Worm (Caenorhabditis elegans) whole organism, early embryonic: ENCODE results near the gene tam-1.
A peak's percentile ranks its signal among the peaks of the same experiment; 100 is the strongest.

Experiments used
- B0310.2 ChIP-seq: sonication (generic microtip); optimal IDR thresholded peaks from 2 replicates; lab custom pipeline; 2016; ENCODE audit warnings: mild to moderate bottlenecking, missing genetic modification characterization, missing compliant biosample characterization
- F13C5.2 ChIP-seq: sonication (generic microtip); optimal IDR thresholded peaks from 2 replicates; lab custom pipeline; 2017; ENCODE audit warnings: mild to moderate bottlenecking, missing genetic modification characterization, inconsistent platforms, missing compliant biosample characterization
- aly-1 ChIP-seq: sonication (generic microtip); optimal IDR thresholded peaks from 2 replicates; lab custom pipeline; 2016; ENCODE audit warnings: missing genetic modification characterization, missing compliant biosample characterization
- ama-1 ChIP-seq: fragments of 150-350 bp; optimal IDR thresholded peaks from 2 replicates; lab custom pipeline; 2014
- ceh-13 ChIP-seq: fragments of 200-800 bp; sonication (Bioruptor generic); optimal IDR thresholded peaks from 2 replicates; lab custom pipeline; 2018; ENCODE audit warnings: mild to moderate bottlenecking, missing genetic modification characterization, missing compliant biosample characterization
- ceh-36 ChIP-seq: sonication (generic microtip); optimal IDR thresholded peaks from 2 replicates; lab custom pipeline; 2016; ENCODE audit warnings: missing genetic modification characterization, inconsistent platforms, missing compliant biosample characterization
- ets-7 ChIP-seq: sonication (generic microtip); optimal IDR thresholded peaks from 2 replicates; lab custom pipeline; 2016; ENCODE audit warnings: missing genotype, missing genetic modification characterization, missing compliant biosample characterization
- flt-1 ChIP-seq: fragments of 200-800 bp; sonication (Bioruptor generic); IDR thresholded peaks from 2 replicates; pipeline ENCODE4 v1.3.6; 2022; ENCODE audit warnings: missing genetic modification characterization, missing compliant biosample characterization
- hmbx-1 ChIP-seq: sonication (generic microtip); optimal IDR thresholded peaks from 2 replicates; lab custom pipeline; 2016; ENCODE audit warnings: mild to moderate bottlenecking, missing genetic modification characterization, missing compliant biosample characterization
- hmg-4 ChIP-seq: fragments of 200-800 bp; sonication (Bioruptor generic); optimal IDR thresholded peaks from 2 replicates; lab custom pipeline; 2018; ENCODE audit warnings: mild to moderate bottlenecking, missing genetic modification characterization, missing compliant biosample characterization
- hnd-1 ChIP-seq: sonication (generic microtip); optimal IDR thresholded peaks from 2 replicates; lab custom pipeline; 2016; ENCODE audit warnings: missing genetic modification characterization, missing compliant biosample characterization
- pes-1 ChIP-seq: fragments of 200-800 bp; sonication (Bioruptor generic); IDR thresholded peaks from 2 replicates; pipeline ENCODE4 v1.3.6; 2022; ENCODE audit warnings: missing genetic modification reagents, missing genetic modification characterization, missing compliant biosample characterization
- scrt-1 ChIP-seq: fragments of 200-800 bp; sonication (Bioruptor generic); IDR thresholded peaks from 2 replicates; pipeline ENCODE4 v1.3.6; 2022; ENCODE audit warnings: missing genetic modification characterization, missing compliant biosample characterization
- sea-1 ChIP-seq: fragments of 200-800 bp; sonication (Bioruptor generic); conservative IDR thresholded peaks from 2 replicates; pipeline ENCODE4 v1.3.6; 2022; ENCODE audit warnings: missing genetic modification characterization, missing compliant biosample characterization
- tbx-11 ChIP-seq: fragments of 200-800 bp; sonication (Bioruptor generic); IDR thresholded peaks from 2 replicates; pipeline ENCODE4 v1.3.6; 2022; ENCODE audit warnings: missing genetic modification characterization, missing compliant biosample characterization
- tbx-37 ChIP-seq: fragments of 200-800 bp; sonication (Bioruptor generic); conservative IDR thresholded peaks from 2 replicates; pipeline ENCODE4 v1.3.6; 2022; ENCODE audit warnings: missing genetic modification reagents, missing genetic modification characterization, missing compliant biosample characterization
- tra-4 ChIP-seq: sonication (generic microtip); optimal IDR thresholded peaks from 2 replicates; lab custom pipeline; 2017; ENCODE audit warnings: missing genetic modification characterization, missing compliant biosample characterization

The tam-1 gene

DNA sequence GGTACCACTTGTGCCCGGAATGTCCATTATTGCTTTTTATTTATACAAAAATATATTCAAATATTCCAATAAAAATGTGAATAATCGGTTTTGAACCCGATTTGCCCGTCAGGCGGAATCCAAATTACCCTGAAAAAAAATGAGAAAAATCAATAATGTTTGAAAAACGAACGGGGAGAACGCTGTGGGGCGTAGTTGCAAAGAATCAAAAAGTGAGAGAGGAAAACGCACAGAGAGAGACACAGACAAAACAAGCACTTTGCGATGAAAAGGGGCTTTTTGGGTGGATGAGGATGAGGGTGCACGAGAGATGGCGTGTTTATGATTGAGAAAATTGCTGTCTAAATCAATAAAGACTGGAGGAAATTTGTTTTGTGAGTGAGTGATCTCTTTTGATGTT, at the start of gene tam-1:
tam-1 (minus strand) TSS at position 135 of the 400 bp plus-strand sequence.
- TF ChIP-seq F13C5.2: peak; percentile 39
- peak; percentile 30 for TF ChIP-seq hmg-4 (GFP tag; lab: Kevin White, UChicago)
- no peak for TF ChIP-seq flt-1 (GFP tag; lab: Robert Waterston, UW)

DNA sequence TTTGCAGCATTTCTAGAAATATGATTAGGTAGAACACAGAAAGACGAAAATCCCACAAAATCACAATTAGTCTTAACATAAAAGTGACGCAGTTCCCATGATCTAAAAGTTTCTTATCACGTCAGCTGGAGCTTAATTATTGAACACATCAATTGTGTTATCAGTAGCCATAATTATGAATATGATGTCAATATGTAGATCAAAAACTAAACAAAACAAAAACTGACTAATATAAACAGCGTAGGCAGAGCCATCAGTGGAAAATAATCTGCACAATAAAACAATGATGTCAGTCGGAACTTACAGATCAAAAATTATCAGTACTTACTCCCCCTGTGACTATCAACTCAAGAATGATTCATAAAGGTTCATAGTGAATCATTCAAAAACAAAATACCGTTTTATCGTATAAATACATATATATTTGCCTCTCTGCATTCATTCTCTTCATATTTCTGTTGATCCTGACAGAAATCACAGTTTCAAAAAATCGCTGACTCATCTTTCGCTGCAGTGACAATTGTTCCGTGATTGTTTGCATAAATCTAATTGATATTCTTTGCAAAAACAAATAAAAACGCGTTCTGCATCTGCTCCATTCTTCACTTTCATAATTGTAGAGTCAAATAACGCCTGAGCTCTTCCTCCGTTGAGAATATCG, 49.4 kb upstream of the tam-1 start, which contains the start of gene srr-6:
srr-6 (plus strand) TSS at position 611 of the 661 bp plus-strand sequence.
- no peak for TF ChIP-seq hmbx-1 (tag; lab: Kevin White, UChicago)
- TF ChIP-seq B0310.2 (tag; lab: Kevin White, UChicago): no peak
- no peak for TF ChIP-seq ama-1 (lab: Kevin White, UChicago)
- TF ChIP-seq aly-1 (tag; lab: Kevin White, UChicago): no peak
- TF ChIP-seq tbx-11: no peak
- no peak for TF ChIP-seq ceh-36
- TF ChIP-seq F13C5.2: no peak
- no peak for TF ChIP-seq tra-4 (tag; lab: Kevin White, UChicago)
- no peak for TF ChIP-seq pes-1 (GFP tag; lab: Robert Waterston, UW)
- no peak for TF ChIP-seq tbx-37 (GFP tag; lab: Robert Waterston, UW)
- TF ChIP-seq ets-7: no peak
- TF ChIP-seq hmg-4 (GFP tag; lab: Kevin White, UChicago): no peak
- no peak for TF ChIP-seq sea-1

DNA sequence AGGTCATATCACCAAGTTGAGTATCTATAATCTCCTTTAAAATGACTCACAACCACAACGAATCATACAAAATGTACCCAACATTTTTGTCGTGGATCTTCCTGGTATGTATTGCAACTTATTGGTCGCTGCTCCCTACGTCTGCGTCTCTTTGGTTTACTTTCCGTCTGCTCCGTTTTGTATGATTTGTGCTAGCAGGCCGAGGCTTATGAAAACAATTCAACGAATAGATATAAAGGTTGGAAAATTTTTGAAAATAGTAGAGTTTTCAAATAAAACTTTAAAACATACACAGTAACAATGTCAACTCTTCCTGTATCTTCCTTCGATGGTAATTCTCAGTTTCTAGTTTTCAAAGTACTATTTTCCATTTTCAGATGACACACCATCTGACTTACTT, 38.5 kb upstream of the tam-1 start, which contains the start of gene srr-8:
srr-8 (plus strand) TSS at position 301 of the 400 bp plus-strand sequence.
- TF ChIP-seq hmbx-1 (tag; lab: Kevin White, UChicago) (no peak), scrt-1 (GFP tag; lab: Robert Waterston, UW) (no peak), F13C5.2 (no peak), hmg-4 (GFP tag; lab: Kevin White, UChicago) (no peak), pes-1 (GFP tag; lab: Robert Waterston, UW) (no peak), ama-1 (lab: Kevin White, UChicago) (no peak), tbx-11 (no peak), tra-4 (tag; lab: Kevin White, UChicago) (no peak), ceh-13 (GFP tag; lab: Kevin White, UChicago) (no peak), hnd-1 (tag; lab: Kevin White, UChicago) (no peak), sea-1 (no peak), tbx-37 (GFP tag; lab: Robert Waterston, UW) (no peak), ceh-36 (no peak), ets-7 (no peak)

DNA sequence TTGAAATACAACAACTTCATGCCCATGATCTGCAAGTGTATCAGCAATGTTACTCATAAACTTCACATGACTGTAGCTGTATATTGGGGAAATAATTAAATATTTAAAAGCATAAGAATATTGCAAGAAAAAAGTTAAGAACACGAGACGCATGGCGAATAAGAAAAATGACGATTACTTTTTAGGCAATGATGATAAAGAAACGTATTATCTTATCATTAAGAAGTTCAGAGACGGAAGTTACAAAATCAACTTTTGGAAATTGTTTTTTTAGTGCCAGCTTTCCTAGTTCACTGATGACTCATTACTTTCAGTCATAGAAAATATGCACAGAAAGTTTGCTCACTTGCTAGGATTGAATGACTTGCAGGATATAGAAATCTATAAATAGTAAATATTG, 37.5 kb upstream of the tam-1 start, which contains the start of gene ugt-7:
ugt-7 (minus strand) TSS at position 161 of the 400 bp plus-strand sequence.
- TF ChIP-seq tbx-37 (GFP tag; lab: Robert Waterston, UW): no peak
- no peak for TF ChIP-seq ets-7
- TF ChIP-seq tbx-11: no peak
- no peak for TF ChIP-seq hmg-4 (GFP tag; lab: Kevin White, UChicago)

DNA sequence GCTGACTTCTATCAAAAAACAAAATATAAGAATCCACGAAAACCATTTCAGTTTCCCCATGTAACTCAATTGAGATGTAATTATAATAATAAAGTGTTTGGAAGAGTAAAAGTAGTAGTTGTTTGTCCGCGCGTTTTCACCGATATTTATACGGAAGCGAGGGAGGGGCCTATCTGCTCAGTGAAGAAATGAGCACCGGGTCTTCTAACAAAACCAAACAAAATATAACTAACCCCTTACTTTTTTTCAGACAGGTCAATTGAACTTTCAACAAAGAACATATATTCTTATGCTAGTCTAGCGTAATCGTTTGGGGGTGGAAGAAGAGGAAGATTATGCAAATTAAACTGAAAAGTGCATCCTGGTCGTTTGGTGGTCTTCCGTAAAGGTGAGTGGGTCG, 32.3 kb upstream of the tam-1 start, which contains the start of gene ncx-9:
ncx-9 (minus strand) TSS at position 101 of the 400 bp plus-strand sequence.
- TF ChIP-seq pes-1 (GFP tag; lab: Robert Waterston, UW) (no peak), tbx-37 (GFP tag; lab: Robert Waterston, UW) (no peak), scrt-1 (GFP tag; lab: Robert Waterston, UW) (no peak), hmbx-1 (tag; lab: Kevin White, UChicago) (no peak), ama-1 (lab: Kevin White, UChicago) (no peak), sea-1 (no peak), hmg-4 (GFP tag; lab: Kevin White, UChicago) (no peak), ceh-36 (no peak), ets-7 (no peak)

DNA sequence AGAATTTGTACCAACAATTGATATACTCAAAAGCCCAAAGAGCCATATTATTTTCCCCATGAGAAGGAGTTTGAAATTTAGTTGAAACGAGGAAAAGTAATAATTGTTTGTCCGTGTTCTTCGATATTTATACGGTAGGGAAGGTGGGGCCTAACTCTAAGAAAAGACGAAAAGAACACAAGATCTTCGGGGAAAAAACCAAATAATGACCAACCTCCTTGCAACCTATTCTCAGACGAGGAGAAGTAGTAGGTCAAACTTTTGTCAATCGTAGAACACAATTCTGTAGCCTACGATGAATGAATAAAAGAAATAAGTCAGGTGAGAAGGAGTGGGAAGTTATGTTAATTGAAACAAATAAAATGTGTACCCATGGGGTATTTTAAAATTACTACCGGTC, 24.2 kb upstream of the tam-1 start, which contains the start of gene ncx-8:
ncx-8 (minus strand) TSS at position 101 of the 400 bp plus-strand sequence.
- TF ChIP-seq F13C5.2 (no peak), ets-7 (no peak), ama-1 (lab: Kevin White, UChicago) (no peak), ceh-13 (GFP tag; lab: Kevin White, UChicago) (no peak), hmg-4 (GFP tag; lab: Kevin White, UChicago) (no peak), B0310.2 (tag; lab: Kevin White, UChicago) (no peak), sea-1 (no peak), flt-1 (GFP tag; lab: Robert Waterston, UW) (no peak), hnd-1 (tag; lab: Kevin White, UChicago) (no peak), ceh-36 (no peak), tbx-37 (GFP tag; lab: Robert Waterston, UW) (no peak), tra-4 (tag; lab: Kevin White, UChicago) (no peak), pes-1 (GFP tag; lab: Robert Waterston, UW) (no peak), scrt-1 (GFP tag; lab: Robert Waterston, UW) (no peak), aly-1 (tag; lab: Kevin White, UChicago) (no peak), hmbx-1 (tag; lab: Kevin White, UChicago) (no peak), tbx-11 (no peak)

DNA sequence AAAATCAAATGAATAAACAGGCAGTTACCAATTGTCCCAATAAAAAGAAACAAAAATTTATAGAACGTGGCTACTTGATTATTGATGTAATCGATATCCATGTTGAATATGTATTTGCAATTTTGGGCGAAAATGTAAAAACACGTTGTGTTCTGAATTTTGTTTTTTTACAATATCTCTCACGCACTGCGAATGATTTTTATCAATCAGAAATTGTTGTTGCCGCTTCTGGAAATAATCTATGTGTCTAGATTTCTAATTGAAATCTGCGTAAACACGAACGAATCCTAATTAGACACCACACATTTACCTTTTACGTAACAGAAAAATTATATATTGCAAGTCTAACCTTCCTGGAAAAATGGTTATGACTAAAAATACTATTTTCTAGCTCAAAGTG, 20.2 kb upstream of the tam-1 start, which contains the start of gene srsx-13:
srsx-13 (minus strand) TSS at position 101 of the 400 bp plus-strand sequence.
- TF ChIP-seq hnd-1 (tag; lab: Kevin White, UChicago): no peak
- TF ChIP-seq aly-1 (tag; lab: Kevin White, UChicago): no peak
- TF ChIP-seq tra-4 (tag; lab: Kevin White, UChicago): no peak
- TF ChIP-seq ceh-36: no peak
- no peak for TF ChIP-seq sea-1
- TF ChIP-seq flt-1 (GFP tag; lab: Robert Waterston, UW): no peak
- TF ChIP-seq F13C5.2: no peak
- no peak for TF ChIP-seq pes-1 (GFP tag; lab: Robert Waterston, UW)
- TF ChIP-seq ama-1 (lab: Kevin White, UChicago): no peak
- TF ChIP-seq ceh-13 (GFP tag; lab: Kevin White, UChicago): no peak
- no peak for TF ChIP-seq B0310.2 (tag; lab: Kevin White, UChicago)
